Worm (Caenorhabditis elegans) whole organism, early embryonic: ENCODE results near the gene efl-3.

Experiments used
- F13C5.2 ChIP-seq: sonication (generic microtip); optimal IDR thresholded peaks from 2 replicates; lab custom pipeline; 2017; ENCODE audit warnings: mild to moderate bottlenecking, missing genetic modification characterization, inconsistent platforms, missing compliant biosample characterization
- ama-1 ChIP-seq: fragments of 150-350 bp; optimal IDR thresholded peaks from 2 replicates; lab custom pipeline; 2014
- ceh-13 ChIP-seq: fragments of 200-800 bp; sonication (Bioruptor generic); optimal IDR thresholded peaks from 2 replicates; lab custom pipeline; 2018; ENCODE audit warnings: mild to moderate bottlenecking, missing genetic modification characterization, missing compliant biosample characterization
- flt-1 ChIP-seq: fragments of 200-800 bp; sonication (Bioruptor generic); IDR thresholded peaks from 2 replicates; pipeline ENCODE4 v1.3.6; 2022; ENCODE audit warnings: missing genetic modification characterization, missing compliant biosample characterization
- hmg-4 ChIP-seq: fragments of 200-800 bp; sonication (Bioruptor generic); optimal IDR thresholded peaks from 2 replicates; lab custom pipeline; 2018; ENCODE audit warnings: mild to moderate bottlenecking, missing genetic modification characterization, missing compliant biosample characterization
- tbx-37 ChIP-seq: fragments of 200-800 bp; sonication (Bioruptor generic); conservative IDR thresholded peaks from 2 replicates; pipeline ENCODE4 v1.3.6; 2022; ENCODE audit warnings: missing genetic modification reagents, missing genetic modification characterization, missing compliant biosample characterization

DNA sequence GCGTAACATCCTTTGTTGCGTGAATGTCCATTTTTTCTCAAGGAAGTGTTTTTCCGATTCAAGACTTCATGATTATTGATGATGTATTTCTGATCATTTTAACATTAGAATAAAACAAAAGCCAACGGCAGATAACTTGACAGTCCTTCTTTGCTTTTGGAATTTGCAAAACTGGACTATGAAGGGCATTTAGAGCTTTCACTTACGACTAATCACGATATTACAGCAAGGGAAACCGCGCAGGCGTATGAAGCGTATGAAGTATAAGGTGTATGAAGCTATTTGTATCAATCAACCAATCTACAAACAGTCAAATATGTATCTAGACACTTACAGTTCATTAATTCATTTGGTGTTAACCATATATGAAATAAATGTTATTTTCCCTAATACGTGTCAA, 34.7 kb upstream of the efl-3 start:
- TF ChIP-seq flt-1 (GFP tag; lab: Robert Waterston, UW) (no peak), ceh-13 (GFP tag; lab: Kevin White, UChicago) (no peak), F13C5.2 (tag; lab: Kevin White, UChicago) (no peak), tbx-37 (no peak), ama-1 (no peak), hmg-4 (GFP tag; lab: Kevin White, UChicago) (no peak)
